Fruit fly (Drosophila melanogaster): ENCODE data around the gene S.
A peak's percentile ranks its signal among the peaks of the same experiment; 100 is the strongest.

S gene

DNA sequence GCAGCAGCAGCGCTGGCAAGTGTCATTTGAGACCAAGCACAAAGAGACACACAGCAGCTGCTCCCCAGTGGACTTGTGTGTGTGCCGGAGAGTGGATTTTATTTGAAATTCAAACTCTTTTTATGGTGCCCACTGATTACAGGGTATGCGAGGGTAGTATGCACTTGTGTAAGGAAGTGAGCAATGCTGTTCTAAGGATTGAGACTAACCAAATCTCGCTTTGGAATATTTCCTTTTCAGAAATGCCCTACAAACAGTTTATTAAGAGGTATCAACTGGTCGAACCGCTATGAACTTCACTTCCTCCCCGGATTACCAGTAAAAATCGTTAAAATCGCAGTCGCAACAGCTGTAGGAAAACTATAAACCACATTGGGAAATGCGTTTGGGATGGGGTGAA is 1.9 kb downstream of the S start (continued):
- peak; percentile 51 for TF ChIP-seq CG3281 (GFP tag; optimal IDR thresholded peaks at IDR 0.05)
- TF ChIP-seq CG13624 (GFP tag; optimal IDR thresholded peaks at IDR 0.05) = peak; percentile 86
- TF ChIP-seq CG10147 (GFP tag; optimal IDR thresholded peaks at IDR 0.05) = peak; percentile 68
- peak; percentile 91 for TF ChIP-seq CG1529 (GFP tag; optimal IDR thresholded peaks at IDR 0.05)
- peak; percentile 93 for TF ChIP-seq CG1024 (GFP tag; IDR thresholded peaks at IDR 0.05)
- TF ChIP-seq CG10462 (GFP tag; optimal IDR thresholded peaks at IDR 0.05) = peak; percentile 89
- peak; percentile 96 for TF ChIP-seq Atf3 (GFP tag; optimal IDR thresholded peaks at IDR 0.05)
- no peak for TF ChIP-seq knrl (GFP tag; IDR thresholded peaks at IDR 0.05; ENCODE audit: partially characterized antibody)
- peak; percentile 90 for TF ChIP-seq CG8388 (GFP tag; optimal IDR thresholded peaks at IDR 0.05)
- no peak for TF ChIP-seq Hr39 (optimal IDR thresholded peaks at IDR 0.05)
- peak; percentile 74 for TF ChIP-seq fu2 (GFP tag; optimal IDR thresholded peaks at IDR 0.05)
- TF ChIP-seq Usf (GFP tag; optimal IDR thresholded peaks at IDR 0.05) = peak; percentile 81
- TF ChIP-seq sqz (GFP tag; optimal IDR thresholded peaks at IDR 0.05) = peak; percentile 54
- TF ChIP-seq CG4820 (GFP tag; optimal IDR thresholded peaks at IDR 0.05) = peak; percentile 94
- peak; percentile 87 for TF ChIP-seq NC2α (GFP tag; optimal IDR thresholded peaks at IDR 0.05)
- peak; percentile 91 for TF ChIP-seq H15 (GFP tag; IDR thresholded peaks at IDR 0.05)
- TF ChIP-seq CG15601 (tag; optimal IDR thresholded peaks at IDR 0.05) = peak; percentile 85
- peak; percentile 93 for TF ChIP-seq croc (GFP tag; conservative IDR thresholded peaks at IDR 0.05)
- peak; percentile 82 for TF ChIP-seq bowl (GFP tag; IDR thresholded peaks at IDR 0.05)
- peak; percentile 96 for TF ChIP-seq row (GFP tag; IDR thresholded peaks at IDR 0.05)
- TF ChIP-seq tna (GFP tag; IDR thresholded peaks at IDR 0.05; ENCODE audit: partially characterized antibody) = no peak
- peak; percentile 82 for TF ChIP-seq CG7556 (GFP tag; optimal IDR thresholded peaks at IDR 0.05)
- peak; percentile 98 for TF ChIP-seq vvl (GFP tag; IDR thresholded peaks at IDR 0.05)
- TF ChIP-seq Oaz (GFP tag; IDR thresholded peaks at IDR 0.05) = peak; percentile 81
- peak; percentile 95 for TF ChIP-seq jumu (GFP tag; optimal IDR thresholded peaks at IDR 0.05)
- TF ChIP-seq unpg (GFP tag; optimal IDR thresholded peaks at IDR 0.05) = peak; percentile 90
- TF ChIP-seq CG7786 (GFP tag; optimal IDR thresholded peaks at IDR 0.05) = peak; percentile 93
- TF ChIP-seq stc (GFP tag; IDR thresholded peaks at IDR 0.05) = peak; percentile 89
- peak; percentile 90 for TF ChIP-seq Gsc (GFP tag; IDR thresholded peaks at IDR 0.05)
- peak; percentile 95 for TF ChIP-seq Ptx1 (GFP tag; IDR thresholded peaks at IDR 0.05)
- TF ChIP-seq CG11504 (tag; optimal IDR thresholded peaks at IDR 0.05) = peak; percentile 92
- TF ChIP-seq CG5953 (GFP tag; IDR thresholded peaks at IDR 0.05) = peak; percentile 94
- peak; percentile 56 for TF ChIP-seq scrt (GFP tag; optimal IDR thresholded peaks at IDR 0.05)
- TF ChIP-seq Neu2 (GFP tag; optimal IDR thresholded peaks at IDR 0.05; ENCODE audit: borderline replicate concordance) = peak; percentile 75
- peak; percentile 80 for TF ChIP-seq CG17186 (GFP tag; optimal IDR thresholded peaks at IDR 0.05)
- TF ChIP-seq CG17361 (GFP tag; IDR thresholded peaks at IDR 0.05) = peak; percentile 92
- peak; percentile 94 for TF ChIP-seq CG6689 (GFP tag; IDR thresholded peaks at IDR 0.05)
- peak; percentile 86 for TF ChIP-seq CG11398 (GFP tag; optimal IDR thresholded peaks at IDR 0.05)
- TF ChIP-seq Hey (tag; optimal IDR thresholded peaks at IDR 0.05) = peak; percentile 25
- TF ChIP-seq Nf-YC (tag; optimal IDR thresholded peaks at IDR 0.05) = no peak

DNA sequence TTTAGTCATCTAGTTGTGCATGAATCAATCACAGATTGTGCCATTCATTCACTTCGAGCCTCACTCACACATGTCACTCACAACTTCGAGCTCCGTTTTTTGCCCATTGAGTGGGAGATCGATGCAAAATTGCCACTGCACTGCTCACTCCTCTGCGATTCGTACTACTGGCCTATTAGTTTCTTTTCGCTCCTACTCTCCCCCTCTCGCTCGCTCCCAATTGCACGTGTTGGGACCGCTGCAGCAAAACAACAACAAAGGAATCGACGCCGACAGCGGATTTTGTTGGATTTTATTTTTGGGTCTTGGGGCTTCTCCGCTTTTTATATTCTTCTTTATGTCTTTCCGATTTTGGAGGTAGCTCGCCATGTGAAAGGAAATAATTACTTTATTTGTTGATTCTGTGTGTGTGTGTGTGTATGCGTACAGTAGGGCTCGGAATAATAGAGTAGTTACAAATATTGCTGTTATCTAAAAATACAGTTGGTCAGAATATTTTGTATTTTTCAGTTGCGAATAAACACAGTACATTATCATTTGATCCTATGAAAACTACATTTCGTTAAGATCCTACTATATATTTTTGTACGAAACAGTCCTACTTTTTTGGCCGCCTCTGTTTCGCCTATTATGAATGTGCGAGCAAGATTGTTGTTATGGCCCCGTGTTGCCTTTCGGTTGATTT is 3.3 kb downstream of the S start:
- TF ChIP-seq cas (GFP tag; IDR thresholded peaks at IDR 0.05) = no peak
- TF ChIP-seq Nf-YC (tag; optimal IDR thresholded peaks at IDR 0.05) = peak; percentile 25
- TF ChIP-seq CG15073 (GFP tag; optimal IDR thresholded peaks at IDR 0.05) = peak; percentile 87
- peak; percentile 89 for TF ChIP-seq Med (GFP tag)
- TF ChIP-seq CG43689 (GFP tag; IDR thresholded peaks at IDR 0.05) = no peak
- TF ChIP-seq Neu2 (GFP tag; optimal IDR thresholded peaks at IDR 0.05; ENCODE audit: borderline replicate concordance) = no peak
- TF ChIP-seq cad (GFP tag; optimal IDR thresholded peaks at IDR 0.05) = no peak
- TF ChIP-seq hkb (optimal IDR thresholded peaks at IDR 0.05) = no peak
- TF ChIP-seq hkb (GFP tag; IDR thresholded peaks at IDR 0.05) = peak; percentile 82
- TF ChIP-seq Spps (tag; optimal IDR thresholded peaks at IDR 0.05) = peak; percentile 84
- TF ChIP-seq CG14710 (tag; optimal IDR thresholded peaks at IDR 0.05) = peak; percentile 85
- TF ChIP-seq CG31441 (GFP tag; IDR thresholded peaks at IDR 0.05) = peak; percentile 94
- peak; percentile 51 for TF ChIP-seq CG30431 (GFP tag; optimal IDR thresholded peaks at IDR 0.05)
- TF ChIP-seq fd102C (GFP tag; optimal IDR thresholded peaks at IDR 0.05) = no peak
- peak; percentile 79 for TF ChIP-seq Hsf (GFP tag; optimal IDR thresholded peaks at IDR 0.05)
- TF ChIP-seq CG17612 (GFP tag; IDR thresholded peaks at IDR 0.05) = no peak
